Fruit fly (Drosophila melanogaster) whole organism, embryonic: Measurements from ENCODE around the gene CG33923.

Experiments used
- CG10431 ChIP-seq: fragments of 200-800 bp; sonication (Bioruptor generic); optimal IDR thresholded peaks from 3 replicates; lab custom pipeline; 2018; ENCODE audit warnings: missing biosample characterization, mild to moderate bottlenecking, missing genetic modification characterization
- CG11247 ChIP-seq: fragments of 200-800 bp; sonication (Bioruptor generic); IDR thresholded peaks from 2 replicates; pipeline ENCODE4 v1.3.6; 2022; ENCODE audit warnings: missing biosample characterization, missing genetic modification characterization
- CG12769 ChIP-seq: fragments of 200-800 bp; sonication (Bioruptor generic); optimal IDR thresholded peaks from 2 replicates; lab custom pipeline; 2019; ENCODE audit warnings: missing biosample characterization, mild to moderate bottlenecking, missing genetic modification characterization, moderate library complexity
- CG14667 ChIP-seq: fragments of 200-800 bp; sonication (Bioruptor generic); IDR thresholded peaks from 2 replicates; pipeline ENCODE4 v1.3.6; 2022; ENCODE audit warnings: missing biosample characterization, missing genetic modification characterization
- CG17359 ChIP-seq: fragments of 200-800 bp; sonication (Bioruptor generic); optimal IDR thresholded peaks from 3 replicates; lab custom pipeline; 2018; ENCODE audit warnings: missing biosample characterization, mild to moderate bottlenecking, missing genetic modification characterization, moderate library complexity
- CG1792 ChIP-seq: fragments of 200-800 bp; sonication (Bioruptor generic); optimal IDR thresholded peaks from 2 replicates; lab custom pipeline; 2016; ENCODE audit warnings: missing biosample characterization, missing genetic modification characterization
- CG18764 ChIP-seq: fragments of 200-800 bp; sonication (Bioruptor generic); optimal IDR thresholded peaks from 3 replicates; lab custom pipeline; 2016; ENCODE audit warnings: missing biosample characterization, missing genetic modification characterization
- CG2889 ChIP-seq: fragments of 200-800 bp; sonication (Bioruptor generic); IDR thresholded peaks from 3 replicates; pipeline ENCODE4 v1.3.6; 2022; ENCODE audit warnings: missing biosample characterization, missing genetic modification characterization
- CG34422 ChIP-seq: fragments of 200-800 bp; sonication (Bioruptor generic); IDR thresholded peaks from 3 replicates; pipeline ENCODE4 v1.3.6; 2022; ENCODE audit warnings: missing biosample characterization, missing genetic modification characterization
- CG42726 ChIP-seq: fragments of 200-800 bp; sonication (Bioruptor generic); IDR thresholded peaks from 2 replicates; pipeline ENCODE4 v1.3.6; 2022; ENCODE audit warnings: missing biosample characterization, missing genetic modification characterization; ENCODE audit not compliant: partially characterized antibody
- CG4617 ChIP-seq: fragments of 200-800 bp; sonication (Bioruptor generic); optimal IDR thresholded peaks from 3 replicates; lab custom pipeline; 2016; ENCODE audit warnings: missing biosample characterization, missing genetic modification characterization, borderline replicate concordance
- CG5180 ChIP-seq: fragments of 200-800 bp; sonication (Bioruptor generic); optimal IDR thresholded peaks from 3 replicates; lab custom pipeline; 2017; ENCODE audit warnings: missing biosample characterization, missing genetic modification characterization, mild to moderate bottlenecking, moderate library complexity, missing genetic modification reagents
- CG5245 ChIP-seq: fragments of 200-800 bp; sonication (Bioruptor generic); optimal IDR thresholded peaks from 3 replicates; lab custom pipeline; 2016; ENCODE audit warnings: missing biosample characterization, missing genetic modification characterization
- CG6791 ChIP-seq: fragments of 200-800 bp; sonication (Bioruptor generic); IDR thresholded peaks from 3 replicates; pipeline ENCODE4 v1.3.6; 2022; ENCODE audit warnings: missing biosample characterization, missing genetic modification characterization; ENCODE audit not compliant: partially characterized antibody
- CG8478 ChIP-seq: fragments of >200 bp; optimal IDR thresholded peaks from 2 replicates; lab custom pipeline; 2018
- CG9876 ChIP-seq: fragments of 200-800 bp; sonication (Bioruptor generic); optimal IDR thresholded peaks from 2 replicates; lab custom pipeline; 2016; ENCODE audit warnings: missing biosample characterization, missing genetic modification characterization
- CG9932 ChIP-seq: fragments of 200-800 bp; sonication (Bioruptor generic); IDR thresholded peaks from 2 replicates; pipeline ENCODE4 v1.3.6; 2022; ENCODE audit warnings: missing biosample characterization, missing genetic modification characterization
- CTCF ChIP-seq: fragments of 200-800 bp; sonication (Bioruptor generic); optimal IDR thresholded peaks from 2 replicates; lab custom pipeline; 2017; ENCODE audit warnings: missing biosample characterization, mild to moderate bottlenecking, missing genetic modification characterization, moderate library complexity
- Camta ChIP-seq: fragments of 200-800 bp; sonication (Bioruptor generic); optimal IDR thresholded peaks from 2 replicates; lab custom pipeline; 2016; ENCODE audit warnings: missing biosample characterization, missing genetic modification characterization
- Dip3 ChIP-seq: fragments of 200-800 bp; sonication (Bioruptor generic); optimal IDR thresholded peaks from 3 replicates; lab custom pipeline; 2016; ENCODE audit warnings: missing biosample characterization, missing genetic modification characterization
- H2.0 ChIP-seq: fragments of 200-800 bp; sonication (Bioruptor generic); IDR thresholded peaks from 2 replicates; pipeline ENCODE4 v1.3.6; 2022; ENCODE audit warnings: missing biosample characterization, missing genetic modification characterization
- Hr39 ChIP-seq: fragments of >200 bp; optimal IDR thresholded peaks from 2 replicates; lab custom pipeline; 2017
- Lhr ChIP-seq: fragments of 200-800 bp; sonication (Bioruptor generic); optimal IDR thresholded peaks from 3 replicates; lab custom pipeline; 2017; ENCODE audit warnings: mild to moderate bottlenecking, missing biosample characterization, missing genetic modification reagents, missing genetic modification characterization
- MTF-1 ChIP-seq: fragments of 200-800 bp; sonication (Bioruptor generic); optimal IDR thresholded peaks from 2 replicates; lab custom pipeline; 2018; ENCODE audit warnings: missing biosample characterization, mild to moderate bottlenecking, missing genetic modification characterization, borderline replicate concordance
- Med ChIP-seq: fragments of 200-800 bp; sonication (Bioruptor generic); peaks from one replicate; lab custom pipeline; 2016; ENCODE audit warnings: missing biosample characterization, missing genetic modification characterization, mild to moderate bottlenecking, inconsistent platforms, moderate library complexity
- Mrtf ChIP-seq: fragments of 200-800 bp; sonication (Bioruptor generic); IDR thresholded peaks from 3 replicates; pipeline ENCODE4 v1.3.6; 2022; ENCODE audit warnings: missing biosample characterization, missing genetic modification characterization
- NC2α ChIP-seq: fragments of 200-800 bp; sonication (Bioruptor generic); optimal IDR thresholded peaks from 2 replicates; lab custom pipeline; 2016; ENCODE audit warnings: missing biosample characterization, missing genetic modification characterization
- Ptx1 ChIP-seq: fragments of 200-800 bp; sonication (Bioruptor generic); IDR thresholded peaks from 2 replicates; pipeline ENCODE4 v1.3.6; 2022; ENCODE audit warnings: missing biosample characterization, missing genetic modification characterization
- ac ChIP-seq: fragments of 200-800 bp; sonication (Bioruptor generic); optimal IDR thresholded peaks from 3 replicates; lab custom pipeline; 2017; ENCODE audit warnings: missing biosample characterization, mild to moderate bottlenecking, missing genetic modification characterization
- bigmax ChIP-seq: fragments of 200-800 bp; sonication (Bioruptor generic); optimal IDR thresholded peaks from 2 replicates; lab custom pipeline; 2018; ENCODE audit warnings: missing biosample characterization, mild to moderate bottlenecking, missing genetic modification characterization
- caup ChIP-seq: fragments of 200-800 bp; sonication (Bioruptor generic); optimal IDR thresholded peaks from 3 replicates; lab custom pipeline; 2017; ENCODE audit warnings: missing biosample characterization, mild to moderate bottlenecking, missing genetic modification characterization, moderate library complexity; ENCODE audit not compliant: severe bottlenecking
- cwo ChIP-seq: fragments of 200-800 bp; sonication (Bioruptor generic); optimal IDR thresholded peaks from 3 replicates; lab custom pipeline; 2017; ENCODE audit warnings: missing biosample characterization, missing genetic modification characterization, mild to moderate bottlenecking, moderate library complexity, missing genetic modification reagents
- ewg ChIP-seq: fragments of 200-800 bp; sonication (Bioruptor generic); optimal IDR thresholded peaks from 3 replicates; lab custom pipeline; 2017; ENCODE audit warnings: mild to moderate bottlenecking, missing biosample characterization, missing genetic modification reagents, missing genetic modification characterization
- eyg ChIP-seq: fragments of 200-800 bp; sonication (Bioruptor generic); optimal IDR thresholded peaks from 3 replicates; lab custom pipeline; 2016; ENCODE audit warnings: missing biosample characterization, missing genetic modification characterization
- fd102C ChIP-seq: fragments of 200-800 bp; sonication (Bioruptor generic); optimal IDR thresholded peaks from 2 replicates; lab custom pipeline; 2018; ENCODE audit warnings: missing biosample characterization, mild to moderate bottlenecking, missing genetic modification characterization, moderate library complexity
- ftz-f1 ChIP-seq: fragments of 200-800 bp; sonication (Bioruptor generic); optimal IDR thresholded peaks from 2 replicates; lab custom pipeline; 2016; ENCODE audit warnings: missing biosample characterization, missing genetic modification characterization
- gcm2 ChIP-seq: fragments of 200-800 bp; sonication (Bioruptor generic); optimal IDR thresholded peaks from 2 replicates; lab custom pipeline; 2016; ENCODE audit warnings: missing biosample characterization, missing genetic modification characterization
- knrl ChIP-seq: fragments of 200-800 bp; sonication (Bioruptor generic); IDR thresholded peaks from 3 replicates; pipeline ENCODE4 v1.3.6; 2022; ENCODE audit warnings: missing biosample characterization, missing genetic modification characterization; ENCODE audit not compliant: partially characterized antibody
- lmd ChIP-seq: fragments of 200-800 bp; sonication (Bioruptor generic); IDR thresholded peaks from 2 replicates; pipeline ENCODE4 v1.3.6; 2022; ENCODE audit warnings: missing biosample characterization, missing genetic modification characterization
- pho ChIP-seq: fragments of 200-800 bp; sonication (Bioruptor generic); optimal IDR thresholded peaks from 2 replicates; lab custom pipeline; 2016; ENCODE audit warnings: missing biosample characterization, missing genetic modification characterization
- ro ChIP-seq: fragments of 200-800 bp; sonication (Bioruptor generic); IDR thresholded peaks from 2 replicates; pipeline ENCODE4 v1.3.6; 2022; ENCODE audit warnings: missing biosample characterization, missing genetic modification characterization
- sens ChIP-seq: fragments of 200-800 bp; sonication (Bioruptor generic); peaks from one replicate; lab custom pipeline; 2016; ENCODE audit warnings: missing biosample characterization, missing genetic modification characterization
- sna ChIP-seq: fragments of 200-800 bp; sonication (Bioruptor generic); IDR thresholded peaks from 2 replicates; pipeline ENCODE4 v1.3.6; 2022; ENCODE audit warnings: missing biosample characterization, missing genetic modification characterization; ENCODE audit not compliant: partially characterized antibody
- sr ChIP-seq: fragments of 200-800 bp; sonication (Bioruptor generic); IDR thresholded peaks from 3 replicates; pipeline ENCODE4 v1.3.6; 2022; ENCODE audit warnings: missing biosample characterization, missing genetic modification characterization
- stwl ChIP-seq: fragments of 200-800 bp; sonication (Bioruptor generic); optimal IDR thresholded peaks from 3 replicates; lab custom pipeline; 2018; ENCODE audit warnings: missing biosample characterization, mild to moderate bottlenecking, missing genetic modification characterization, moderate library complexity
- usp ChIP-seq: fragments of >200 bp; optimal IDR thresholded peaks from 2 replicates; lab custom pipeline; 2017; ENCODE audit warnings: missing biosample characterization, missing genetic modification characterization
- wor ChIP-seq: fragments of 200-800 bp; sonication (Bioruptor generic); IDR thresholded peaks from 2 replicates; pipeline ENCODE4 v1.3.6; 2022; ENCODE audit warnings: missing biosample characterization, missing genetic modification characterization

Gene CG33923

DNA sequence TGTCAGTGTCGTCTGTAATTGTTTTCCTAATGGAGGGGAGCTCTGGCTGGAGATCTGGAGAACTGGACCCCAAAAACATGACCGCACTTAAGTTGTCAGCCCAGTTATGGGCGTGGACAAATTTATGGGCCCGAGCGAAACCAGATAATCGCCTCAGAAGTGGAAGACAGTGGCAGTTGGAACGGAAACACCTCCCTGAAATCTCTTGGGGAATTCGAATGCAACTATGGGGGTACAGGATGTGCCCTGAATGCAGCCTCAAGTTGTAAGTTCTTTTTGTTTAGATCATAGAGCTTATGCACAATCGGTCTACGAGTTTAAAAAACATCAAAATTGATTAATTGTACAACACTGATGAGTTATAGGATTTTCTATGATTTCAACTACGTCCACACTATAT lies 25.8 kb upstream of the CG33923 start, which contains the start of gene CG14346:
Gene CG14346 (plus strand): TSS at position 301 of the 400 bp plus-strand sequence.
- no peak for TF ChIP-seq CG14667 (GFP tag; lab: Robert Waterston, UW)
- TF ChIP-seq stwl, result peak; percentile 22

DNA sequence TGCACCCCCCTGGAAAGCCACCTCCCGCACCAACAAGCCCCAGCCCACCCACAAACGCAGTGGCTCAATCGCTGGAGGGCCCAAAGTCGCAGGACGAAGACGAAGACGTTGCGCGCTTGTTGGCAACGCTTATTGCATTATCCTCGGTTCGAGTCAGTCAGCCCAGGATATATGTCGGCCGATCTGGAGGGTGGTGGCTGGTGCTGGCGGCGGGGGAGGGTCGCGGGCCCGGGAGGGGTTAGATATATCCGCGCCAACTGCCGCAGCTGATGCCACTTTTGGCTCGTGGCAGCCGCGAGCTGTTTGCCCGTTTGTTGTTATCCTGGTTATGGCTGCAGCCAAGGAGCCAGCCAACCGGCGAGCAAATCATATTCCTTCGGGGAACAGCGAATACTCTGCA lies 23.1 kb upstream of the CG33923 start:
- TF ChIP-seq Hr39, result peak; percentile 59
- no peak for TF ChIP-seq sna
- no peak for TF ChIP-seq eyg (GFP tag; lab: Kevin White, UChicago)

DNA sequence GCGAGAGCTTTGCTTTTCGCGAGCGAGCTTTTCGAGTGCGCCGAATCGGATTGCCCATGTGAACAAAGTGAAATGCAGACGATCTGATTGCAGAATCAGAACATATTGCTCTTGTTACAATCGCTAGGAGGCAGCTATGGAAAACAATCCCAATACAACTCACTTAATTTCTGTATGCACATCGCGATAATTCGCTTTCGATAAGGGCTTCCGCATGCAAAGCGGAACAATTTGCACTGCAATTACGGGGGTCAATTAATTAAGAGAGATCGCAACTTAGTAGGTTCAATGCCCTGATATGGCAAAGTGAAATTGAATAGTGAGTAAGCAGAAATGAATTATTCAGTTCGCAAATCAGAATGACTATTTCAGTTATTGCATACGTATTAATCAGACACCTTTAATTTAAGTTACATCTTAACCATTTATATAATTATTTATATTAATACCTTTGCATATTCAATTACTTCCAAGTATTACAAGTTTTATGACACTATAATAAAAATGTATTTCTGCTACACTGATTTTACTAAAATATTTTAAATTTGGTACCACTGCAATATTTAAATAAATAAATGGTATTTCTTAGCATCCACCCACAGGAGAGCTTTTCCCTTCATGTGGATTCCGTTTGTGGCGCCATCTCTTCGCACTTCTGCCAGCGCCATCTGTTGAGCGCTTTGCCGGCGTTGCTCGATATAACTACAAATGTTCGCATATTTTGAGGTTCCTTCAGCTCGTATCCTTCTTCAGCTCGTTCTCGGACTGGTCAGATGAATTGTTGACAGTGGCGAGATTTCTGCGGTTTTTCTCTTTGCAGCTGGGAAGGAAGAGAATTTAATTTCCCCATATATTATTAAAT lies 20.1 kb upstream of the CG33923 start, which contains the start of gene NLaz:
Gene NLaz (minus strand): TSS at position 51 of the 862 bp plus-strand sequence.
- TF ChIP-seq CG9876 (GFP tag; lab: Kevin White, UChicago), result no peak
- TF ChIP-seq sens, result peak; percentile 75
- TF ChIP-seq Lhr, result peak; percentile 31
- TF ChIP-seq CG18764 (GFP tag; lab: Kevin White, UChicago), result no peak
- TF ChIP-seq CTCF (GFP tag; lab: Kevin White, UChicago), result peak; percentile 97
- peak; percentile 90 for TF ChIP-seq CG11247 (GFP tag; lab: Robert Waterston, UW)
- peak; percentile 84; the same call in 2 of the 3 replicates for TF ChIP-seq Mrtf
- TF ChIP-seq Med (GFP tag; lab: Kevin White, UChicago), result peak; percentile 94
- TF ChIP-seq sr (GFP tag; lab: Robert Waterston, UW), result no peak
- no peak for TF ChIP-seq Dip3 (GFP tag; lab: Kevin White, UChicago)
- TF ChIP-seq CG8478 (lab: Kevin White, UChicago), result no peak
- no peak for TF ChIP-seq gcm2 (GFP tag; lab: Kevin White, UChicago)
- TF ChIP-seq Ptx1, result peak; percentile 77
- TF ChIP-seq ac (GFP tag; lab: Kevin White, UChicago), result no peak
- peak; percentile 49; the same call in 1 of the 2 replicates for TF ChIP-seq ro
- TF ChIP-seq CG9932 (GFP tag; lab: Robert Waterston, UW), result peak; percentile 12; the same call in 1 of the 2 replicates
- TF ChIP-seq CG2889 (GFP tag; lab: Robert Waterston, UW), result no peak
- no peak for TF ChIP-seq CG34422 (GFP tag; lab: Robert Waterston, UW)
- TF ChIP-seq CG1792 (GFP tag; lab: Kevin White, UChicago), result no peak
- peak; percentile 69 for TF ChIP-seq H2.0 (GFP tag; lab: Robert Waterston, UW)
- no peak for TF ChIP-seq knrl (GFP tag; lab: Robert Waterston, UW)
- TF ChIP-seq CG6791 (GFP tag; lab: Robert Waterston, UW), result 0 out of 3 replicates have a peak, but pooled peaks have one; percentile 33
- peak; percentile 1 for TF ChIP-seq CG10431 (GFP tag; lab: Kevin White, UChicago)
- no peak for TF ChIP-seq ftz-f1
- no peak for TF ChIP-seq CG12769
- TF ChIP-seq ewg, result peak; percentile 42
- peak; percentile 78 for TF ChIP-seq CG5245 (GFP tag; lab: Kevin White, UChicago)
- TF ChIP-seq bigmax (GFP tag; lab: Kevin White, UChicago), result no peak
- no peak for TF ChIP-seq wor (GFP tag; lab: Robert Waterston, UW)
- peak; percentile 17 for TF ChIP-seq CG4617 (GFP tag; lab: Kevin White, UChicago)
- no peak for TF ChIP-seq pho (GFP tag; lab: Kevin White, UChicago)
- no peak for TF ChIP-seq CG5180 (GFP tag; lab: Kevin White, UChicago)
- peak; percentile 78; the same call in 1 of the 2 replicates for TF ChIP-seq lmd (GFP tag; lab: Robert Waterston, UW)
- TF ChIP-seq NC2α (GFP tag; lab: Kevin White, UChicago), result no peak
- peak; percentile 29 for TF ChIP-seq caup
- TF ChIP-seq MTF-1 (GFP tag; lab: Kevin White, UChicago), result peak; percentile 6
- TF ChIP-seq Camta (GFP tag; lab: Kevin White, UChicago), result no peak
- TF ChIP-seq cwo (GFP tag; lab: Kevin White, UChicago), result no peak
- peak; percentile 1 for TF ChIP-seq CG17359
- no peak for TF ChIP-seq fd102C (GFP tag; lab: Kevin White, UChicago)
- TF ChIP-seq usp, result no peak
- TF ChIP-seq CG42726 (GFP tag; lab: Robert Waterston, UW), result peak; percentile 74
